Worm (Caenorhabditis elegans) whole organism, L1 larva: ENCODE measurements around the gene srh-140.
"Not testable (repeated sequence)": the region's sequence is repeated elsewhere in the genome, so short reads cannot be mapped to it uniquely, and the experiment has no call there.

Source experiments
- C04F5.9 ChIP-seq: sonication (generic microtip); optimal IDR thresholded peaks from 2 replicates; lab custom pipeline; 2016; ENCODE audit warnings: missing genetic modification characterization, missing compliant biosample characterization
- C16A3.4 ChIP-seq: fragments of 150-350 bp; optimal IDR thresholded peaks from 2 replicates; lab custom pipeline; 2014; ENCODE audit warnings: missing biosample characterization, missing genetic modification characterization
- C34B4.2 ChIP-seq: sonication (generic microtip); optimal IDR thresholded peaks from 2 replicates; lab custom pipeline; 2017; ENCODE audit warnings: mild to moderate bottlenecking, missing genetic modification characterization, missing compliant biosample characterization
- aha-1 ChIP-seq: fragments of 150-350 bp; optimal IDR thresholded peaks from 2 replicates; lab custom pipeline; 2014; ENCODE audit warnings: missing biosample characterization, missing genetic modification characterization
- alr-1 ChIP-seq: fragments of 200-800 bp; sonication (Bioruptor generic); optimal IDR thresholded peaks from 2 replicates; lab custom pipeline; 2018; ENCODE audit warnings: borderline replicate concordance, mild to moderate bottlenecking, missing genetic modification characterization, missing compliant biosample characterization
- blmp-1 ChIP-seq: fragments of 150-350 bp; optimal IDR thresholded peaks from 2 replicates; lab custom pipeline; 2014; ENCODE audit warnings: missing biosample characterization, missing genetic modification characterization
- ceh-63 ChIP-seq: fragments of 200-800 bp; sonication (Bioruptor generic); optimal IDR thresholded peaks from 2 replicates; lab custom pipeline; 2018; ENCODE audit warnings: mild to moderate bottlenecking, missing genetic modification characterization, missing compliant biosample characterization
- ces-1 ChIP-seq: fragments of 150-350 bp; optimal IDR thresholded peaks from 2 replicates; lab custom pipeline; 2014; ENCODE audit warnings: missing biosample characterization, missing genetic modification reagents, missing genetic modification characterization
- dpl-1 ChIP-seq, 3 experiments: fragments of 150-350 bp in 2 of 3; sonication (generic microtip) in 1 of 3; optimal IDR thresholded peaks; 2 replicates each; lab custom pipeline; 2014 to 2017; ENCODE audit warnings: missing biosample characterization in 3 of 3, missing genetic modification characterization in 3 of 3, missing genetic modification reagents in 3 of 3
- dsc-1 ChIP-seq: sonication (generic microtip); optimal IDR thresholded peaks from 2 replicates; lab custom pipeline; 2016; ENCODE audit warnings: mild to moderate bottlenecking, missing genetic modification characterization, missing compliant biosample characterization
- efl-1 ChIP-seq, 4 experiments: fragments of 150-350 bp; optimal IDR thresholded peaks in 3 of 4; peaks in 1 of 4; 1 replicate in 1 of 4; 2 replicates in 3 of 4; lab custom pipeline; 2014; ENCODE audit warnings: missing biosample characterization in 2 of 4, missing genetic modification characterization in 2 of 4, missing genetic modification reagents in 2 of 4
- efl-3 ChIP-seq: fragments of 200-800 bp; sonication (Bioruptor generic); optimal IDR thresholded peaks from 2 replicates; lab custom pipeline; 2018; ENCODE audit warnings: mild to moderate bottlenecking, missing genetic modification characterization, missing compliant biosample characterization
- egl-13 ChIP-seq: sonication (generic microtip); optimal IDR thresholded peaks from 2 replicates; lab custom pipeline; 2016; ENCODE audit warnings: missing genotype, missing genetic modification reagents, missing genetic modification characterization, missing compliant biosample characterization
- elt-3 ChIP-seq, 6 experiments: fragments of 150-350 bp in 1 of 6; sonication (generic microtip); optimal IDR thresholded peaks; 2 replicates each; lab custom pipeline; 2017 to 2018; ENCODE audit warnings: missing biosample characterization in 6 of 6, missing genetic modification characterization in 6 of 6, inconsistent platforms in 1 of 6
- fkh-10 ChIP-seq: sonication (generic microtip); optimal IDR thresholded peaks from 2 replicates; lab custom pipeline; 2017; ENCODE audit warnings: missing biosample characterization, missing genetic modification reagents, missing genetic modification characterization
- fkh-4 ChIP-seq: sonication (generic microtip); optimal IDR thresholded peaks from 2 replicates; lab custom pipeline; 2016; ENCODE audit warnings: missing compliant biosample characterization, missing genetic modification characterization, borderline replicate concordance
- hlh-4 ChIP-seq: sonication (generic microtip); optimal IDR thresholded peaks from 2 replicates; lab custom pipeline; 2016; ENCODE audit warnings: mild to moderate bottlenecking, missing genetic modification characterization, missing compliant biosample characterization
- hpl-2 ChIP-seq: fragments of 150-350 bp; optimal IDR thresholded peaks from 2 replicates; lab custom pipeline; 2014; ENCODE audit warnings: missing biosample characterization, missing genetic modification reagents, missing genetic modification characterization
- lin-13 ChIP-seq: fragments of 150-350 bp; optimal IDR thresholded peaks from 2 replicates; lab custom pipeline; 2014; ENCODE audit warnings: missing biosample characterization, missing genetic modification reagents, missing genetic modification characterization
- lsy-2 ChIP-seq, 2 experiments: fragments of 150-350 bp; optimal IDR thresholded peaks; 2 replicates each; lab custom pipeline; 2014; ENCODE audit warnings: missing biosample characterization in 2 of 2, missing genetic modification characterization in 2 of 2
- mab-9 ChIP-seq: fragments of 200-800 bp; sonication (Bioruptor generic); IDR thresholded peaks from 2 replicates; pipeline ENCODE4 v1.3.6; 2022; ENCODE audit warnings: missing genetic modification reagents, missing genetic modification characterization, missing compliant biosample characterization
- mef-2 ChIP-seq: fragments of 150-350 bp; optimal IDR thresholded peaks from 2 replicates; lab custom pipeline; 2014; ENCODE audit warnings: missing biosample characterization, missing genetic modification characterization
- mep-1 ChIP-seq: fragments of 150-350 bp; optimal IDR thresholded peaks from 2 replicates; lab custom pipeline; 2014; ENCODE audit warnings: missing biosample characterization, missing genetic modification characterization
- nhr-19 ChIP-seq: fragments of 200-800 bp; sonication (Bioruptor generic); conservative IDR thresholded peaks from 2 replicates; pipeline ENCODE4 v1.3.6; 2022; ENCODE audit warnings: missing genetic modification characterization, missing compliant biosample characterization
- nhr-20 ChIP-seq: sonication (generic microtip); optimal IDR thresholded peaks from 2 replicates; lab custom pipeline; 2016; ENCODE audit warnings: mild to moderate bottlenecking, missing genetic modification characterization, missing compliant biosample characterization
- nhr-47 ChIP-seq: sonication (generic microtip); optimal IDR thresholded peaks from 2 replicates; lab custom pipeline; 2016; ENCODE audit warnings: mild to moderate bottlenecking, missing genetic modification characterization, moderate library complexity, missing compliant biosample characterization
- nhr-84 ChIP-seq: sonication (generic microtip); optimal IDR thresholded peaks from 2 replicates; lab custom pipeline; 2017; ENCODE audit warnings: missing biosample characterization, missing genetic modification characterization
- rnt-1 ChIP-seq: sonication (generic microtip); optimal IDR thresholded peaks from 2 replicates; lab custom pipeline; 2016; ENCODE audit warnings: mild to moderate bottlenecking, missing genetic modification characterization, moderate library complexity, missing compliant biosample characterization
- sptf-1 ChIP-seq: fragments of 150-350 bp; optimal IDR thresholded peaks from 2 replicates; lab custom pipeline; 2014; ENCODE audit warnings: missing biosample characterization, missing genetic modification characterization
- swsn-7 ChIP-seq: sonication (generic microtip); optimal IDR thresholded peaks from 2 replicates; lab custom pipeline; 2016; ENCODE audit warnings: missing genetic modification characterization, missing compliant biosample characterization
- tbx-2 ChIP-seq: sonication (generic microtip); optimal IDR thresholded peaks from 2 replicates; lab custom pipeline; 2016; ENCODE audit warnings: missing genetic modification characterization, missing compliant biosample characterization
- unc-130 ChIP-seq: fragments of 150-350 bp; optimal IDR thresholded peaks from 2 replicates; lab custom pipeline; 2017; ENCODE audit warnings: missing biosample characterization, missing genetic modification characterization, inconsistent platforms
- unc-30 ChIP-seq: sonication (generic microtip); optimal IDR thresholded peaks from 2 replicates; lab custom pipeline; 2017; ENCODE audit warnings: missing biosample characterization, missing genetic modification characterization
- unc-98 ChIP-seq: fragments of 200-800 bp; sonication (Bioruptor generic); IDR thresholded peaks from 2 replicates; pipeline ENCODE4 v1.3.6; 2022; ENCODE audit warnings: missing genetic modification characterization, missing compliant biosample characterization
- vab-15 ChIP-seq: sonication (generic microtip); optimal IDR thresholded peaks from 2 replicates; lab custom pipeline; 2017; ENCODE audit warnings: missing genotype, mild to moderate bottlenecking, missing genetic modification characterization, missing compliant biosample characterization
- ztf-11 ChIP-seq, 2 experiments: sonication (generic microtip); optimal IDR thresholded peaks; 2 replicates each; lab custom pipeline; 2016 to 2017; ENCODE audit warnings: missing genetic modification characterization in 2 of 2, missing biosample characterization in 1 of 2, missing compliant biosample characterization in 1 of 2

The srh-140 gene

DNA sequence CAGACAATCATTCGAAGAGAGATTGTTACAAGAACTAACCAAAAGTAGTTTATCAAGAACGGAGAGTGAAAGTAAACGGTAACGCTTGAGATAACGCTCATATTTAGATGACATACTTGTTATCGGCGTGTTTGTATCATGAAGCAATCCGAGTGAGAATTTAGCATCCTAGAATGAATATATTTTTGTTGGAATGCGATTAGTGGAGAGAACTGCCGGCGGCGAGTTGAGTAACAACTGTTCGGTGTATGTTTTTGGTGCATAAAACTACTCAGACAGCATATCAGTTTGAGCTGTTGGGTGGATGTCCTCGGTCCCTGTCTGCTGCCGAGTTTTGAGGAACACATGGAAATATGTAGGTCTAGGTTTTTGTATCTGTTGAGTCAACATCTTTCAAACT lies 11.6 kb downstream of the srh-140 start, which contains the start of gene T23D5.3:
Gene T23D5.3 (minus strand): TSS at position 101 of the 400 bp plus-strand sequence.
- TF ChIP-seq nhr-84 (no peak), C04F5.9 (tag; lab: Kevin White, UChicago) (no peak), fkh-4 (tag; lab: Kevin White, UChicago) (no peak), ceh-63 (GFP tag; lab: Kevin White, UChicago) (no peak), unc-30 (no peak), tbx-2 (tag; lab: Kevin White, UChicago) (no peak), ces-1 (GFP tag; lab: Kevin White, UChicago) (no peak), aha-1 (tag; lab: Kevin White, UChicago) (no peak), ztf-11 (tag; optimal IDR thresholded peaks at IDR 0.05; lab: Kevin White, UChicago) (no peak), nhr-47 (tag; lab: Kevin White, UChicago) (no peak), dsc-1 (tag; lab: Kevin White, UChicago) (no peak)

- TF ChIP-seq fkh-10 (GFP tag; lab: Kevin White, UChicago) (no peak), mab-9 (no peak), alr-1 (tag; lab: Kevin White, UChicago) (no peak), swsn-7 (tag; lab: Kevin White, UChicago) (no peak), nhr-19 (GFP tag; lab: Robert Waterston, UW) (no peak), sptf-1 (tag; lab: Kevin White, UChicago) (no peak), C34B4.2 (no peak), nhr-84 (no peak), nhr-20 (no peak), C04F5.9 (tag; lab: Kevin White, UChicago) (no peak), efl-3 (GFP tag; lab: Kevin White, UChicago) (no peak), mep-1 (tag; lab: Kevin White, UChicago) (no peak)
Observed at ce11 chrV:15735720-15736119, 13.7 kb downstream of the srh-140 start, which contains the start of gene str-27. TSS of gene str-27 (minus strand) at chrV:15735820.

- TF ChIP-seq unc-98 (GFP tag; lab: Robert Waterston, UW), result no peak
- TF ChIP-seq dsc-1 (tag; lab: Kevin White, UChicago), result no peak
- no peak for TF ChIP-seq blmp-1 (tag; lab: Kevin White, UChicago)
- TF ChIP-seq elt-3 (tag; optimal IDR thresholded peaks at IDR 0.05; lab: Kevin White, UChicago), result no peak
- no peak for TF ChIP-seq lsy-2 (tag; optimal IDR thresholded peaks at IDR 0.05; lab: Kevin White, UChicago)
- TF ChIP-seq hlh-4, result no peak
- no peak for TF ChIP-seq C34B4.2
- no peak for TF ChIP-seq mef-2
- TF ChIP-seq vab-15, result no peak
- TF ChIP-seq tbx-2 (tag; lab: Kevin White, UChicago), result no peak
- no peak for TF ChIP-seq dpl-1 (GFP tag; optimal IDR thresholded peaks at IDR 0.05; lab: Kevin White, UChicago)
- TF ChIP-seq rnt-1 (tag; lab: Kevin White, UChicago), result no peak
- TF ChIP-seq efl-1 (optimal IDR thresholded peaks at IDR 0.05; lab: Kevin White, UChicago), result no peak
- no peak for TF ChIP-seq efl-1 (GFP tag; optimal IDR thresholded peaks at IDR 0.05 in 1 of 2; lab: Kevin White, UChicago)
- no peak for TF ChIP-seq efl-3 (GFP tag; lab: Kevin White, UChicago)
- no peak for TF ChIP-seq hpl-2 (GFP tag; lab: Kevin White, UChicago)
- TF ChIP-seq unc-130 (tag; lab: Kevin White, UChicago), result no peak
- TF ChIP-seq egl-13, result no peak
Observed at ce11 chrV:15741851-15742250, 19.9 kb downstream of the srh-140 start, which contains the start of gene str-18. TSS of gene str-18 (minus strand) at chrV:15741951.

- not testable (repeated sequence) for TF ChIP-seq C16A3.4 (tag; lab: Kevin White, UChicago); lin-13; mep-1 (tag; lab: Kevin White, UChicago)
Observed at ce11 chrV:15744366-15744765, 22.4 kb downstream of the srh-140 start, which contains the start of gene str-19. TSS of gene str-19 (minus strand) at chrV:15744466.
